Worm (Caenorhabditis elegans) whole organism, L1 larva: Measurements from ENCODE around the gene F27D9.2.
A peak's percentile ranks its signal among the peaks of the same experiment; 100 is the strongest.

Experiments
- C04F5.9 ChIP-seq: sonication (generic microtip); optimal IDR thresholded peaks from 2 replicates; lab custom pipeline; 2016; ENCODE audit warnings: missing genetic modification characterization, missing compliant biosample characterization
- C16A3.4 ChIP-seq: fragments of 150-350 bp; optimal IDR thresholded peaks from 2 replicates; lab custom pipeline; 2014; ENCODE audit warnings: missing biosample characterization, missing genetic modification characterization
- F16B12.6 ChIP-seq: fragments of 150-350 bp; optimal IDR thresholded peaks from 2 replicates; lab custom pipeline; 2014; ENCODE audit warnings: missing biosample characterization, missing genetic modification characterization
- Y116A8C.19 ChIP-seq: sonication (generic microtip); optimal IDR thresholded peaks from 2 replicates; lab custom pipeline; 2016; ENCODE audit warnings: missing compliant biosample characterization, missing genetic modification characterization, borderline replicate concordance
- aha-1 ChIP-seq: fragments of 150-350 bp; optimal IDR thresholded peaks from 2 replicates; lab custom pipeline; 2014; ENCODE audit warnings: missing biosample characterization, missing genetic modification characterization
- ceh-63 ChIP-seq: fragments of 200-800 bp; sonication (Bioruptor generic); optimal IDR thresholded peaks from 2 replicates; lab custom pipeline; 2018; ENCODE audit warnings: mild to moderate bottlenecking, missing genetic modification characterization, missing compliant biosample characterization
- ceh-82 ChIP-seq, 3 experiments: fragments of 150-350 bp in 1 of 3; sonication (generic microtip) in 2 of 3; optimal IDR thresholded peaks; 2 replicates each; lab custom pipeline; 2014 to 2017; ENCODE audit warnings: missing biosample characterization in 3 of 3, missing genetic modification characterization in 3 of 3
- ceh-88 ChIP-seq: fragments of 200-800 bp; sonication (Bioruptor generic); IDR thresholded peaks from 2 replicates; pipeline ENCODE4 v1.3.6; 2022; ENCODE audit warnings: missing genetic modification characterization, missing compliant biosample characterization
- ces-1 ChIP-seq: fragments of 150-350 bp; optimal IDR thresholded peaks from 2 replicates; lab custom pipeline; 2014; ENCODE audit warnings: missing biosample characterization, missing genetic modification reagents, missing genetic modification characterization
- dsc-1 ChIP-seq: sonication (generic microtip); optimal IDR thresholded peaks from 2 replicates; lab custom pipeline; 2016; ENCODE audit warnings: mild to moderate bottlenecking, missing genetic modification characterization, missing compliant biosample characterization
- efl-3 ChIP-seq: fragments of 200-800 bp; sonication (Bioruptor generic); optimal IDR thresholded peaks from 2 replicates; lab custom pipeline; 2018; ENCODE audit warnings: mild to moderate bottlenecking, missing genetic modification characterization, missing compliant biosample characterization
- egl-13 ChIP-seq: sonication (generic microtip); optimal IDR thresholded peaks from 2 replicates; lab custom pipeline; 2016; ENCODE audit warnings: missing genotype, missing genetic modification reagents, missing genetic modification characterization, missing compliant biosample characterization
- elt-2 ChIP-seq: sonication (generic microtip); optimal IDR thresholded peaks from 2 replicates; lab custom pipeline; 2016; ENCODE audit warnings: missing genetic modification characterization, mild to moderate bottlenecking, inconsistent platforms, missing compliant biosample characterization, missing genetic modification reagents
- ets-5 ChIP-seq: fragments of 200-800 bp; sonication (Bioruptor generic); IDR thresholded peaks from 2 replicates; pipeline ENCODE4 v1.3.6; 2022; ENCODE audit warnings: missing genetic modification characterization, missing compliant biosample characterization
- fkh-10 ChIP-seq: sonication (generic microtip); optimal IDR thresholded peaks from 2 replicates; lab custom pipeline; 2017; ENCODE audit warnings: missing biosample characterization, missing genetic modification reagents, missing genetic modification characterization
- fos-1 ChIP-seq: fragments of 150-350 bp; optimal IDR thresholded peaks from 2 replicates; lab custom pipeline; 2014; ENCODE audit warnings: missing biosample characterization, missing genetic modification characterization
- grh-1 ChIP-seq: fragments of 200-800 bp; sonication (Bioruptor generic); IDR thresholded peaks from 2 replicates; pipeline ENCODE4 v1.3.6; 2022; ENCODE audit warnings: missing genetic modification reagents, missing genetic modification characterization, missing compliant biosample characterization
- hlh-17 ChIP-seq: fragments of 200-800 bp; sonication (Bioruptor generic); optimal IDR thresholded peaks from 2 replicates; lab custom pipeline; 2018; ENCODE audit warnings: missing genetic modification characterization, mild to moderate bottlenecking, missing compliant biosample characterization, moderate library complexity, borderline replicate concordance
- hlh-4 ChIP-seq: sonication (generic microtip); optimal IDR thresholded peaks from 2 replicates; lab custom pipeline; 2016; ENCODE audit warnings: mild to moderate bottlenecking, missing genetic modification characterization, missing compliant biosample characterization
- hpl-2 ChIP-seq: fragments of 150-350 bp; optimal IDR thresholded peaks from 2 replicates; lab custom pipeline; 2014; ENCODE audit warnings: missing biosample characterization, missing genetic modification reagents, missing genetic modification characterization
- irx-1 ChIP-seq: sonication (generic microtip); optimal IDR thresholded peaks from 2 replicates; lab custom pipeline; 2016; ENCODE audit warnings: missing genetic modification characterization, missing compliant biosample characterization
- jun-1 ChIP-seq: fragments of 150-350 bp; optimal IDR thresholded peaks from 2 replicates; lab custom pipeline; 2014; ENCODE audit warnings: missing biosample characterization, missing genetic modification reagents, missing genetic modification characterization
- lin-13 ChIP-seq: fragments of 150-350 bp; optimal IDR thresholded peaks from 2 replicates; lab custom pipeline; 2014; ENCODE audit warnings: missing biosample characterization, missing genetic modification reagents, missing genetic modification characterization
- lin-35 ChIP-seq, 2 experiments: fragments of 150-350 bp; optimal IDR thresholded peaks; 2 replicates each; lab custom pipeline; 2014; ENCODE audit warnings: missing biosample characterization in 2 of 2, missing genetic modification characterization in 2 of 2, missing genetic modification reagents in 2 of 2
- lin-39 ChIP-seq: fragments of 150-350 bp; optimal IDR thresholded peaks from 2 replicates; lab custom pipeline; 2014; ENCODE audit warnings: missing biosample characterization, missing genetic modification reagents, missing genetic modification characterization
- mab-9 ChIP-seq: fragments of 200-800 bp; sonication (Bioruptor generic); IDR thresholded peaks from 2 replicates; pipeline ENCODE4 v1.3.6; 2022; ENCODE audit warnings: missing genetic modification reagents, missing genetic modification characterization, missing compliant biosample characterization
- mdl-1 ChIP-seq, 2 experiments: fragments of 150-350 bp; optimal IDR thresholded peaks; 2 replicates each; lab custom pipeline; 2014 to 2017; ENCODE audit warnings: missing biosample characterization in 2 of 2, missing genetic modification characterization in 2 of 2, inconsistent platforms in 1 of 2
- mef-2 ChIP-seq: fragments of 150-350 bp; optimal IDR thresholded peaks from 2 replicates; lab custom pipeline; 2014; ENCODE audit warnings: missing biosample characterization, missing genetic modification characterization
- nhr-12 ChIP-seq: sonication (generic microtip); optimal IDR thresholded peaks from 2 replicates; lab custom pipeline; 2017; ENCODE audit warnings: missing biosample characterization, missing genetic modification characterization
- nhr-19 ChIP-seq: fragments of 200-800 bp; sonication (Bioruptor generic); conservative IDR thresholded peaks from 2 replicates; pipeline ENCODE4 v1.3.6; 2022; ENCODE audit warnings: missing genetic modification characterization, missing compliant biosample characterization
- nhr-20 ChIP-seq: sonication (generic microtip); optimal IDR thresholded peaks from 2 replicates; lab custom pipeline; 2016; ENCODE audit warnings: mild to moderate bottlenecking, missing genetic modification characterization, missing compliant biosample characterization
- nhr-237 ChIP-seq: fragments of 150-350 bp; optimal IDR thresholded peaks from 2 replicates; lab custom pipeline; 2014; ENCODE audit warnings: missing biosample characterization, missing genetic modification characterization
- nhr-28 ChIP-seq: fragments of 150-350 bp; optimal IDR thresholded peaks from 2 replicates; lab custom pipeline; 2014; ENCODE audit warnings: missing biosample characterization, missing genetic modification characterization
- nhr-71 ChIP-seq: sonication (generic microtip); optimal IDR thresholded peaks from 2 replicates; lab custom pipeline; 2016; ENCODE audit warnings: mild to moderate bottlenecking, missing genetic modification characterization, moderate library complexity, missing compliant biosample characterization
- nhr-77 ChIP-seq: fragments of 150-350 bp; optimal IDR thresholded peaks from 2 replicates; lab custom pipeline; 2014; ENCODE audit warnings: missing biosample characterization, missing genetic modification characterization
- nhr-84 ChIP-seq: sonication (generic microtip); optimal IDR thresholded peaks from 2 replicates; lab custom pipeline; 2017; ENCODE audit warnings: missing biosample characterization, missing genetic modification characterization
- nhr-85 ChIP-seq: sonication (generic microtip); peaks from one replicate; lab custom pipeline; 2016; ENCODE audit warnings: missing genetic modification characterization, inconsistent platforms, missing compliant biosample characterization
- nhr-90 ChIP-seq: sonication (generic microtip); optimal IDR thresholded peaks from 2 replicates; lab custom pipeline; 2016; ENCODE audit warnings: mild to moderate bottlenecking, missing genetic modification characterization, missing compliant biosample characterization; ENCODE audit not compliant: poor library complexity
- pax-3 ChIP-seq: fragments of 200-800 bp; sonication (Bioruptor generic); optimal IDR thresholded peaks from 2 replicates; lab custom pipeline; 2018; ENCODE audit warnings: mild to moderate bottlenecking, missing genetic modification characterization, moderate library complexity, missing compliant biosample characterization
- rnt-1 ChIP-seq: sonication (generic microtip); optimal IDR thresholded peaks from 2 replicates; lab custom pipeline; 2016; ENCODE audit warnings: mild to moderate bottlenecking, missing genetic modification characterization, moderate library complexity, missing compliant biosample characterization
- snu-23 ChIP-seq: sonication (generic microtip); optimal IDR thresholded peaks from 2 replicates; lab custom pipeline; 2016; ENCODE audit warnings: missing genetic modification characterization, missing compliant biosample characterization
- sptf-1 ChIP-seq: fragments of 150-350 bp; optimal IDR thresholded peaks from 2 replicates; lab custom pipeline; 2014; ENCODE audit warnings: missing biosample characterization, missing genetic modification characterization
- sup-37 ChIP-seq: fragments of 200-800 bp; sonication (Bioruptor generic); optimal IDR thresholded peaks from 2 replicates; lab custom pipeline; 2018; ENCODE audit warnings: mild to moderate bottlenecking, missing genetic modification characterization, missing compliant biosample characterization
- swsn-7 ChIP-seq: sonication (generic microtip); optimal IDR thresholded peaks from 2 replicates; lab custom pipeline; 2016; ENCODE audit warnings: missing genetic modification characterization, missing compliant biosample characterization
- tbx-2 ChIP-seq: sonication (generic microtip); optimal IDR thresholded peaks from 2 replicates; lab custom pipeline; 2016; ENCODE audit warnings: missing genetic modification characterization, missing compliant biosample characterization
- tlp-1 ChIP-seq: fragments of 150-350 bp; optimal IDR thresholded peaks from 2 replicates; lab custom pipeline; 2014; ENCODE audit warnings: missing biosample characterization, missing genetic modification characterization
- unc-130 ChIP-seq: fragments of 150-350 bp; optimal IDR thresholded peaks from 2 replicates; lab custom pipeline; 2017; ENCODE audit warnings: missing biosample characterization, missing genetic modification characterization, inconsistent platforms
- unc-62 ChIP-seq: fragments of 150-350 bp; optimal IDR thresholded peaks from 2 replicates; lab custom pipeline; 2014; ENCODE audit warnings: missing biosample characterization, missing genetic modification reagents, missing genetic modification characterization
- unc-86 ChIP-seq: sonication (generic microtip); optimal IDR thresholded peaks from 2 replicates; lab custom pipeline; 2016; ENCODE audit warnings: missing genetic modification characterization, missing compliant biosample characterization
- unc-98 ChIP-seq: fragments of 200-800 bp; sonication (Bioruptor generic); IDR thresholded peaks from 2 replicates; pipeline ENCODE4 v1.3.6; 2022; ENCODE audit warnings: missing genetic modification characterization, missing compliant biosample characterization
- vab-15 ChIP-seq: sonication (generic microtip); optimal IDR thresholded peaks from 2 replicates; lab custom pipeline; 2017; ENCODE audit warnings: missing genotype, mild to moderate bottlenecking, missing genetic modification characterization, missing compliant biosample characterization
- zip-4 ChIP-seq: fragments of 200-800 bp; sonication (Bioruptor generic); optimal IDR thresholded peaks from 2 replicates; lab custom pipeline; 2018; ENCODE audit warnings: mild to moderate bottlenecking, missing genetic modification characterization, moderate library complexity, missing compliant biosample characterization
- ztf-11 ChIP-seq, 2 experiments: sonication (generic microtip); optimal IDR thresholded peaks; 2 replicates each; lab custom pipeline; 2016 to 2017; ENCODE audit warnings: missing genetic modification characterization in 2 of 2, missing biosample characterization in 1 of 2, missing compliant biosample characterization in 1 of 2
- ztf-4 ChIP-seq: fragments of 150-350 bp; optimal IDR thresholded peaks from 2 replicates; lab custom pipeline; 2014; ENCODE audit warnings: missing biosample characterization, missing genetic modification characterization

F27D9.2 gene

ce11 chrX:7661628-7662027, 11.2 kb upstream of the F27D9.2 start (continued):
- TF ChIP-seq egl-13 (no peak), unc-86 (tag; lab: Kevin White, UChicago) (no peak), ceh-88 (no peak), lin-35 (GFP tag; optimal IDR thresholded peaks at IDR 0.05; lab: Kevin White, UChicago) (peak; percentile 29 to 69), F16B12.6 (tag; lab: Kevin White, UChicago) (no peak), snu-23 (GFP tag; lab: Kevin White, UChicago) (peak; percentile 68), grh-1 (no peak), pax-3 (tag; lab: Kevin White, UChicago) (no peak), ztf-11 (tag; optimal IDR thresholded peaks at IDR 0.05; lab: Kevin White, UChicago) (no peak), mdl-1 (tag; optimal IDR thresholded peaks at IDR 0.05; lab: Kevin White, UChicago) (peak in 1 of 2 experiments; percentile 30), Y116A8C.19 (no peak), zip-4 (GFP tag; lab: Kevin White, UChicago) (no peak), tlp-1 (tag; lab: Kevin White, UChicago) (no peak), efl-3 (GFP tag; lab: Kevin White, UChicago) (no peak), irx-1 (no peak), nhr-237 (tag; lab: Kevin White, UChicago) (no peak), elt-2 (tag; lab: Kevin White, UChicago) (peak; percentile 45), nhr-20 (tag; lab: Kevin White, UChicago) (peak; percentile 72), fos-1 (tag; lab: Kevin White, UChicago) (no peak), lin-13 (GFP tag; lab: Kevin White, UChicago) (no peak), C04F5.9 (no peak), nhr-19 (peak; percentile 71), C16A3.4 (tag; lab: Kevin White, UChicago) (peak; percentile 58), nhr-28 (tag; lab: Kevin White, UChicago) (no peak), unc-98 (GFP tag; lab: Robert Waterston, UW) (no peak), ceh-63 (GFP tag; lab: Kevin White, UChicago) (no peak), nhr-85 (tag; lab: Kevin White, UChicago) (peak; percentile 91), unc-62 (no peak), dsc-1 (tag; lab: Kevin White, UChicago) (no peak), ztf-4 (no peak), ets-5 (GFP tag; lab: Robert Waterston, UW) (no peak), ces-1 (GFP tag; lab: Kevin White, UChicago) (no peak), hpl-2 (GFP tag; lab: Kevin White, UChicago) (no peak), unc-130 (tag; lab: Kevin White, UChicago) (peak; percentile 40), sup-37 (GFP tag; lab: Kevin White, UChicago) (no peak), swsn-7 (peak; percentile 28), rnt-1 (tag; lab: Kevin White, UChicago) (peak; percentile 23), mef-2 (tag; lab: Kevin White, UChicago) (no peak), mab-9 (GFP tag; lab: Robert Waterston, UW) (no peak), sptf-1 (tag; lab: Kevin White, UChicago) (no peak), jun-1 (tag; lab: Kevin White, UChicago) (no peak), vab-15 (tag; lab: Kevin White, UChicago) (no peak), nhr-90 (tag; lab: Kevin White, UChicago) (peak; percentile 45), ceh-82 (tag; optimal IDR thresholded peaks at IDR 0.05; lab: Kevin White, UChicago) (peak in 1 of 3 experiments; percentile 35), fkh-10 (GFP tag; lab: Kevin White, UChicago) (no peak), lin-39 (tag; lab: Kevin White, UChicago) (no peak), nhr-71 (tag; lab: Kevin White, UChicago) (peak; percentile 62), nhr-84 (tag; lab: Kevin White, UChicago) (no peak), tbx-2 (tag; lab: Kevin White, UChicago) (peak; percentile 52), nhr-12 (tag; lab: Kevin White, UChicago) (no peak), hlh-17 (GFP tag; lab: Kevin White, UChicago) (no peak), hlh-4 (no peak), nhr-77 (tag; lab: Kevin White, UChicago) (peak; percentile 49), aha-1 (tag; lab: Kevin White, UChicago) (no peak)
